Worm (Caenorhabditis elegans) whole organism, L1 larva: ENCODE results near the gene paqr-1.

Experiments
- C04F5.9 ChIP-seq: sonication (generic microtip); optimal IDR thresholded peaks from 2 replicates; lab custom pipeline; 2016; ENCODE audit warnings: missing genetic modification characterization, missing compliant biosample characterization
- C16A3.4 ChIP-seq: fragments of 150-350 bp; optimal IDR thresholded peaks from 2 replicates; lab custom pipeline; 2014; ENCODE audit warnings: missing biosample characterization, missing genetic modification characterization
- F16B12.6 ChIP-seq: fragments of 150-350 bp; optimal IDR thresholded peaks from 2 replicates; lab custom pipeline; 2014; ENCODE audit warnings: missing biosample characterization, missing genetic modification characterization
- aha-1 ChIP-seq: fragments of 150-350 bp; optimal IDR thresholded peaks from 2 replicates; lab custom pipeline; 2014; ENCODE audit warnings: missing biosample characterization, missing genetic modification characterization
- alr-1 ChIP-seq: fragments of 200-800 bp; sonication (Bioruptor generic); optimal IDR thresholded peaks from 2 replicates; lab custom pipeline; 2018; ENCODE audit warnings: borderline replicate concordance, mild to moderate bottlenecking, missing genetic modification characterization, missing compliant biosample characterization
- blmp-1 ChIP-seq: fragments of 150-350 bp; optimal IDR thresholded peaks from 2 replicates; lab custom pipeline; 2014; ENCODE audit warnings: missing biosample characterization, missing genetic modification characterization
- ceh-63 ChIP-seq: fragments of 200-800 bp; sonication (Bioruptor generic); optimal IDR thresholded peaks from 2 replicates; lab custom pipeline; 2018; ENCODE audit warnings: mild to moderate bottlenecking, missing genetic modification characterization, missing compliant biosample characterization
- ceh-82 ChIP-seq, 3 experiments: fragments of 150-350 bp in 1 of 3; sonication (generic microtip) in 2 of 3; optimal IDR thresholded peaks; 2 replicates each; lab custom pipeline; 2014 to 2017; ENCODE audit warnings: missing biosample characterization in 3 of 3, missing genetic modification characterization in 3 of 3
- ceh-88 ChIP-seq: fragments of 200-800 bp; sonication (Bioruptor generic); IDR thresholded peaks from 2 replicates; pipeline ENCODE4 v1.3.6; 2022; ENCODE audit warnings: missing genetic modification characterization, missing compliant biosample characterization
- ceh-90 ChIP-seq: sonication (generic microtip); optimal IDR thresholded peaks from 2 replicates; lab custom pipeline; 2016; ENCODE audit warnings: missing genetic modification characterization, missing compliant biosample characterization
- dpl-1 ChIP-seq, 3 experiments: fragments of 150-350 bp in 2 of 3; sonication (generic microtip) in 1 of 3; optimal IDR thresholded peaks; 2 replicates each; lab custom pipeline; 2014 to 2017; ENCODE audit warnings: missing biosample characterization in 3 of 3, missing genetic modification characterization in 3 of 3, missing genetic modification reagents in 3 of 3
- dsc-1 ChIP-seq: sonication (generic microtip); optimal IDR thresholded peaks from 2 replicates; lab custom pipeline; 2016; ENCODE audit warnings: mild to moderate bottlenecking, missing genetic modification characterization, missing compliant biosample characterization
- efl-3 ChIP-seq: fragments of 200-800 bp; sonication (Bioruptor generic); optimal IDR thresholded peaks from 2 replicates; lab custom pipeline; 2018; ENCODE audit warnings: mild to moderate bottlenecking, missing genetic modification characterization, missing compliant biosample characterization
- egl-13 ChIP-seq: sonication (generic microtip); optimal IDR thresholded peaks from 2 replicates; lab custom pipeline; 2016; ENCODE audit warnings: missing genotype, missing genetic modification reagents, missing genetic modification characterization, missing compliant biosample characterization
- elt-2 ChIP-seq: sonication (generic microtip); optimal IDR thresholded peaks from 2 replicates; lab custom pipeline; 2016; ENCODE audit warnings: missing genetic modification characterization, mild to moderate bottlenecking, inconsistent platforms, missing compliant biosample characterization, missing genetic modification reagents
- elt-3 ChIP-seq, 6 experiments: fragments of 150-350 bp in 1 of 6; sonication (generic microtip); optimal IDR thresholded peaks; 2 replicates each; lab custom pipeline; 2017 to 2018; ENCODE audit warnings: missing biosample characterization in 6 of 6, missing genetic modification characterization in 6 of 6, inconsistent platforms in 1 of 6
- ets-5 ChIP-seq: fragments of 200-800 bp; sonication (Bioruptor generic); IDR thresholded peaks from 2 replicates; pipeline ENCODE4 v1.3.6; 2022; ENCODE audit warnings: missing genetic modification characterization, missing compliant biosample characterization
- fkh-10 ChIP-seq: sonication (generic microtip); optimal IDR thresholded peaks from 2 replicates; lab custom pipeline; 2017; ENCODE audit warnings: missing biosample characterization, missing genetic modification reagents, missing genetic modification characterization
- fkh-4 ChIP-seq: sonication (generic microtip); optimal IDR thresholded peaks from 2 replicates; lab custom pipeline; 2016; ENCODE audit warnings: missing compliant biosample characterization, missing genetic modification characterization, borderline replicate concordance
- fkh-8 ChIP-seq: sonication (generic microtip); optimal IDR thresholded peaks from 2 replicates; lab custom pipeline; 2016; ENCODE audit warnings: mild to moderate bottlenecking, missing genetic modification characterization, missing compliant biosample characterization
- hlh-17 ChIP-seq: fragments of 200-800 bp; sonication (Bioruptor generic); optimal IDR thresholded peaks from 2 replicates; lab custom pipeline; 2018; ENCODE audit warnings: missing genetic modification characterization, mild to moderate bottlenecking, missing compliant biosample characterization, moderate library complexity, borderline replicate concordance
- isw-1 ChIP-seq: fragments of 200-800 bp; sonication (Bioruptor generic); IDR thresholded peaks from 2 replicates; pipeline ENCODE4 v1.3.6; 2022; ENCODE audit warnings: missing genetic modification characterization, missing compliant biosample characterization
- jun-1 ChIP-seq: fragments of 150-350 bp; optimal IDR thresholded peaks from 2 replicates; lab custom pipeline; 2014; ENCODE audit warnings: missing biosample characterization, missing genetic modification reagents, missing genetic modification characterization
- lin-13 ChIP-seq: fragments of 150-350 bp; optimal IDR thresholded peaks from 2 replicates; lab custom pipeline; 2014; ENCODE audit warnings: missing biosample characterization, missing genetic modification reagents, missing genetic modification characterization
- lin-35 ChIP-seq, 2 experiments: fragments of 150-350 bp; optimal IDR thresholded peaks; 2 replicates each; lab custom pipeline; 2014; ENCODE audit warnings: missing biosample characterization in 2 of 2, missing genetic modification characterization in 2 of 2, missing genetic modification reagents in 2 of 2
- lin-39 ChIP-seq: fragments of 150-350 bp; optimal IDR thresholded peaks from 2 replicates; lab custom pipeline; 2014; ENCODE audit warnings: missing biosample characterization, missing genetic modification reagents, missing genetic modification characterization
- lsy-2 ChIP-seq, 2 experiments: fragments of 150-350 bp; optimal IDR thresholded peaks; 2 replicates each; lab custom pipeline; 2014; ENCODE audit warnings: missing biosample characterization in 2 of 2, missing genetic modification characterization in 2 of 2
- mdl-1 ChIP-seq, 2 experiments: fragments of 150-350 bp; optimal IDR thresholded peaks; 2 replicates each; lab custom pipeline; 2014 to 2017; ENCODE audit warnings: missing biosample characterization in 2 of 2, missing genetic modification characterization in 2 of 2, inconsistent platforms in 1 of 2
- mef-2 ChIP-seq: fragments of 150-350 bp; optimal IDR thresholded peaks from 2 replicates; lab custom pipeline; 2014; ENCODE audit warnings: missing biosample characterization, missing genetic modification characterization
- mep-1 ChIP-seq: fragments of 150-350 bp; optimal IDR thresholded peaks from 2 replicates; lab custom pipeline; 2014; ENCODE audit warnings: missing biosample characterization, missing genetic modification characterization
- nhr-11 ChIP-seq: fragments of 150-350 bp; optimal IDR thresholded peaks from 2 replicates; lab custom pipeline; 2014; ENCODE audit warnings: missing biosample characterization, missing genetic modification characterization
- nhr-20 ChIP-seq: sonication (generic microtip); optimal IDR thresholded peaks from 2 replicates; lab custom pipeline; 2016; ENCODE audit warnings: mild to moderate bottlenecking, missing genetic modification characterization, missing compliant biosample characterization
- nhr-237 ChIP-seq: fragments of 150-350 bp; optimal IDR thresholded peaks from 2 replicates; lab custom pipeline; 2014; ENCODE audit warnings: missing biosample characterization, missing genetic modification characterization
- nhr-47 ChIP-seq: sonication (generic microtip); optimal IDR thresholded peaks from 2 replicates; lab custom pipeline; 2016; ENCODE audit warnings: mild to moderate bottlenecking, missing genetic modification characterization, moderate library complexity, missing compliant biosample characterization
- nhr-71 ChIP-seq: sonication (generic microtip); optimal IDR thresholded peaks from 2 replicates; lab custom pipeline; 2016; ENCODE audit warnings: mild to moderate bottlenecking, missing genetic modification characterization, moderate library complexity, missing compliant biosample characterization
- nhr-77 ChIP-seq: fragments of 150-350 bp; optimal IDR thresholded peaks from 2 replicates; lab custom pipeline; 2014; ENCODE audit warnings: missing biosample characterization, missing genetic modification characterization
- nhr-85 ChIP-seq: sonication (generic microtip); peaks from one replicate; lab custom pipeline; 2016; ENCODE audit warnings: missing genetic modification characterization, inconsistent platforms, missing compliant biosample characterization
- pax-3 ChIP-seq: fragments of 200-800 bp; sonication (Bioruptor generic); optimal IDR thresholded peaks from 2 replicates; lab custom pipeline; 2018; ENCODE audit warnings: mild to moderate bottlenecking, missing genetic modification characterization, moderate library complexity, missing compliant biosample characterization
- skn-1 ChIP-seq: fragments of 150-350 bp; optimal IDR thresholded peaks from 2 replicates; lab custom pipeline; 2014; ENCODE audit warnings: missing biosample characterization, missing genetic modification characterization
- snpc-4 ChIP-seq: fragments of 150-350 bp; optimal IDR thresholded peaks from 2 replicates; lab custom pipeline; 2014; ENCODE audit warnings: missing biosample characterization, missing genetic modification characterization
- snu-23 ChIP-seq: sonication (generic microtip); optimal IDR thresholded peaks from 2 replicates; lab custom pipeline; 2016; ENCODE audit warnings: missing genetic modification characterization, missing compliant biosample characterization
- sox-4 ChIP-seq: sonication (generic microtip); optimal IDR thresholded peaks from 2 replicates; lab custom pipeline; 2016; ENCODE audit warnings: missing genetic modification characterization, missing compliant biosample characterization
- sup-37 ChIP-seq: fragments of 200-800 bp; sonication (Bioruptor generic); optimal IDR thresholded peaks from 2 replicates; lab custom pipeline; 2018; ENCODE audit warnings: mild to moderate bottlenecking, missing genetic modification characterization, missing compliant biosample characterization
- swsn-7 ChIP-seq: sonication (generic microtip); optimal IDR thresholded peaks from 2 replicates; lab custom pipeline; 2016; ENCODE audit warnings: missing genetic modification characterization, missing compliant biosample characterization
- tbx-2 ChIP-seq: sonication (generic microtip); optimal IDR thresholded peaks from 2 replicates; lab custom pipeline; 2016; ENCODE audit warnings: missing genetic modification characterization, missing compliant biosample characterization
- tlp-1 ChIP-seq: fragments of 150-350 bp; optimal IDR thresholded peaks from 2 replicates; lab custom pipeline; 2014; ENCODE audit warnings: missing biosample characterization, missing genetic modification characterization
- unc-62 ChIP-seq: fragments of 150-350 bp; optimal IDR thresholded peaks from 2 replicates; lab custom pipeline; 2014; ENCODE audit warnings: missing biosample characterization, missing genetic modification reagents, missing genetic modification characterization
- unc-86 ChIP-seq: sonication (generic microtip); optimal IDR thresholded peaks from 2 replicates; lab custom pipeline; 2016; ENCODE audit warnings: missing genetic modification characterization, missing compliant biosample characterization
- vab-15 ChIP-seq: sonication (generic microtip); optimal IDR thresholded peaks from 2 replicates; lab custom pipeline; 2017; ENCODE audit warnings: missing genotype, mild to moderate bottlenecking, missing genetic modification characterization, missing compliant biosample characterization
- xbp-1 ChIP-seq: sonication (generic microtip); optimal IDR thresholded peaks from 2 replicates; lab custom pipeline; 2016; ENCODE audit warnings: missing genetic modification characterization, missing compliant biosample characterization
- zip-4 ChIP-seq: fragments of 200-800 bp; sonication (Bioruptor generic); optimal IDR thresholded peaks from 2 replicates; lab custom pipeline; 2018; ENCODE audit warnings: mild to moderate bottlenecking, missing genetic modification characterization, moderate library complexity, missing compliant biosample characterization
- ztf-4 ChIP-seq: fragments of 150-350 bp; optimal IDR thresholded peaks from 2 replicates; lab custom pipeline; 2014; ENCODE audit warnings: missing biosample characterization, missing genetic modification characterization

The paqr-1 gene

DNA sequence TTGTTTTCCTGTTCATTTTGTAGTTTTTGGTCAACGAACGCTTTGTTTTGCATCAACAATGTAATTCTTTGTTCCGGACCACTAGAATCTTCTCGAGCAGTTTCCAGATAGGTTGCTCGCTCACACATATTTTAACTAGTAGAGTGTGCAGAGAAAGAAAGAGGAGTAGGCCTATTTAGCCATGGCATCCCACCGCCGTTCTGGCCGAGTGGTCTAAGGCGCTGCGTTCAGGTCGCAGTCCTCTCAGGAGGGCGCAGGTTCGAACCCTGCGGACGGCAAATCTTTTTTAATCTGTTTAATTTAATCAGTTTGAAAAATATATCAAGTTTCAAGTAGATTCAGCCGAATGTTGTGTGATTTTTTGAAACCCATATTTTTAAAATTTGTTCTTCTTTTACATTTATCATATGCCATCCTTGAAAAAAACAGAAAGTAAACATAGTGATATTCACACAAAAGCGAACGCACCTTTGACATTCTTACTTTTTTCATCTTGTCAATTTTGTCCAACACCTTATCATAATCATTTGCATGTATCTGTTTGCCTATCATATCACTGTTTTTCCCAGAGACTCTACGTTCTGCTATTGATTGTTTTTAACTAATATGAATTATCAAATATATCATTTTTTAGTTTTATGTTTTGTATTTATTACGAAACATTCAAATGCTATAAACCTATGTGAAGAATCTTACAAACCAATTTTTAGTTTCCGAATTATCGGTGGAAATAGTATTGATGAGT, 1.6 kb upstream of the paqr-1 start, which contains the start of gene try-3:
Gene try-3, plus strand, starts transcription at position 532 of the 745 bp plus-strand sequence.
- peak; percentile 68 for TF ChIP-seq nhr-85 (tag; lab: Kevin White, UChicago)
- peak; percentile 72 for TF ChIP-seq skn-1 (tag; lab: Kevin White, UChicago)
- TF ChIP-seq alr-1 (tag; lab: Kevin White, UChicago) = no peak
- peak; percentile 62 for TF ChIP-seq xbp-1
- TF ChIP-seq ceh-82 (tag; optimal IDR thresholded peaks at IDR 0.05; lab: Kevin White, UChicago) = peak; percentile 30 to 70 (median 35)
- TF ChIP-seq sup-37 (GFP tag; lab: Kevin White, UChicago) = no peak
- no peak for TF ChIP-seq vab-15 (tag; lab: Kevin White, UChicago)
- peak; percentile 53; the same call in 1 of the 2 replicates for TF ChIP-seq ceh-88 (GFP tag; lab: Robert Waterston, UW)
- peak; percentile 63 for TF ChIP-seq mep-1 (tag; lab: Kevin White, UChicago)
- TF ChIP-seq dsc-1 (tag; lab: Kevin White, UChicago) = peak; percentile 69
- TF ChIP-seq jun-1 (tag; lab: Kevin White, UChicago) = no peak
- peak; percentile 82 for TF ChIP-seq fkh-8 (tag; lab: Kevin White, UChicago)
- no peak for TF ChIP-seq sox-4
- TF ChIP-seq elt-2 (tag; lab: Kevin White, UChicago) = peak; percentile 5
- TF ChIP-seq ztf-4 (tag; lab: Kevin White, UChicago) = no peak
- TF ChIP-seq swsn-7 (tag; lab: Kevin White, UChicago) = peak; percentile 74
- peak; percentile 30 for TF ChIP-seq isw-1 (GFP tag; lab: Robert Waterston, UW)
- no peak for TF ChIP-seq mef-2 (tag; lab: Kevin White, UChicago)
- TF ChIP-seq egl-13 = peak; percentile 66
- TF ChIP-seq dpl-1 (GFP tag; optimal IDR thresholded peaks at IDR 0.05; lab: Kevin White, UChicago) = peak; percentile 46 to 59 (median 48)
- no peak for TF ChIP-seq fkh-4 (tag; lab: Kevin White, UChicago)
- peak; percentile 2 for TF ChIP-seq F16B12.6
- TF ChIP-seq ets-5 = no peak
- TF ChIP-seq tbx-2 (tag; lab: Kevin White, UChicago) = peak; percentile 64
- peak; percentile 75 for TF ChIP-seq nhr-47
- TF ChIP-seq tlp-1 (tag; lab: Kevin White, UChicago) = no peak
- peak; percentile 52 for TF ChIP-seq pax-3 (tag; lab: Kevin White, UChicago)
- TF ChIP-seq unc-62 = no peak
- no peak for TF ChIP-seq nhr-11 (tag; lab: Kevin White, UChicago)
- no peak for TF ChIP-seq ceh-63 (GFP tag; lab: Kevin White, UChicago)
- no peak for TF ChIP-seq lin-39
- peak; percentile 6 for TF ChIP-seq zip-4 (GFP tag; lab: Kevin White, UChicago)
- TF ChIP-seq blmp-1 = no peak
- TF ChIP-seq aha-1 (tag; lab: Kevin White, UChicago) = no peak
- TF ChIP-seq C16A3.4 (tag; lab: Kevin White, UChicago) = peak; percentile 65
- TF ChIP-seq lsy-2 (tag; optimal IDR thresholded peaks at IDR 0.05; lab: Kevin White, UChicago) = peak; percentile 60 to 72
- TF ChIP-seq fkh-10 (GFP tag; lab: Kevin White, UChicago) = peak; percentile 43
- peak; percentile 83 for TF ChIP-seq nhr-71 (tag; lab: Kevin White, UChicago)
- TF ChIP-seq nhr-237 (tag; lab: Kevin White, UChicago) = peak; percentile 22
- peak; percentile 50 for TF ChIP-seq unc-86 (tag; lab: Kevin White, UChicago)
- TF ChIP-seq nhr-77 (tag; lab: Kevin White, UChicago) = peak; percentile 62
- no peak for TF ChIP-seq efl-3 (GFP tag; lab: Kevin White, UChicago)
- peak in 1 of 2 experiments; percentile 40 for TF ChIP-seq mdl-1 (tag; optimal IDR thresholded peaks at IDR 0.05; lab: Kevin White, UChicago)
- TF ChIP-seq ceh-90 = no peak
- no peak for TF ChIP-seq snpc-4 (tag; lab: Kevin White, UChicago)
- no peak for TF ChIP-seq C04F5.9 (tag; lab: Kevin White, UChicago)
- TF ChIP-seq lin-13 (GFP tag; lab: Kevin White, UChicago) = peak; percentile 73
- TF ChIP-seq hlh-17 (GFP tag; lab: Kevin White, UChicago) = no peak
- peak in 3 of 6 experiments; percentile 6 to 30 (median 13) for TF ChIP-seq elt-3 (tag; optimal IDR thresholded peaks at IDR 0.05; lab: Kevin White, UChicago)
- TF ChIP-seq nhr-20 (tag; lab: Kevin White, UChicago) = peak; percentile 79
- TF ChIP-seq snu-23 (GFP tag; lab: Kevin White, UChicago) = peak; percentile 85
- TF ChIP-seq lin-35 (GFP tag; optimal IDR thresholded peaks at IDR 0.05; lab: Kevin White, UChicago) = peak; percentile 75 to 78
